Fruit fly (Drosophila melanogaster): ENCODE results near the gene CG3769.
A peak's percentile ranks its signal among the peaks of the same experiment; 100 is the strongest.

The CG3769 gene

DNA sequence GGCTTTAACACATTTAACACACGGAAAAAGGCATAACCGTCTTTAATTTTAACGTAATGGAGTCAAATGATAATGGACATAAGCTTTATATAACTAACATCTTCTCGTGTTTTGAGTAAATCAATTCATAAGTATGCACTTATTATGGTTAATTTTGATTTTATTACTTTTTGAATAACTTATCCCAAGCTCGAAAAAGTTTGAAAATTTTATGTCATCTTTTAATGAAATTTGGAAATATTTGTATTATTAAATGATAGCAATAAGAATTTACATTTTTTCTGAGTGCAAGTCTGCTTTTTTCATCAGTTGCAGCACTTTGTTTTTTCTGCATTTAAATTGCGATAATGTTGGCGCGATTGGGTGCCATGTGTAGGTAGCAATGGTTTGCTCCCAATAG, 12.6 kb downstream of the CG3769 start (continued):
- TF ChIP-seq repo (GFP tag; optimal IDR thresholded peaks at IDR 0.05) (no peak), Dll (GFP tag; IDR thresholded peaks at IDR 0.05; ENCODE audit: partially characterized antibody) (no peak), CG14667 (GFP tag; IDR thresholded peaks at IDR 0.05) (no peak), Opbp (GFP tag; IDR thresholded peaks at IDR 0.05; ENCODE audit: partially characterized antibody) (no peak), CG13287 (GFP tag; IDR thresholded peaks at IDR 0.05; ENCODE audit: partially characterized antibody) (no peak), CG30403 (GFP tag; optimal IDR thresholded peaks at IDR 0.05) (peak; percentile 18), Side (GFP tag; optimal IDR thresholded peaks at IDR 0.05) (no peak), stc (GFP tag; IDR thresholded peaks at IDR 0.05) (no peak), CG3281 (GFP tag; optimal IDR thresholded peaks at IDR 0.05) (no peak), sug (tag; optimal IDR thresholded peaks at IDR 0.05) (no peak), zen2 (GFP tag; IDR thresholded peaks at IDR 0.05; ENCODE audit: partially characterized antibody) (no peak), Kr (GFP tag; optimal IDR thresholded peaks at IDR 0.05) (no peak), tx (GFP tag; optimal IDR thresholded peaks at IDR 0.05) (no peak), caup (GFP tag; optimal IDR thresholded peaks at IDR 0.05; ENCODE audit: severe bottlenecking) (no peak), CG15269 (tag; optimal IDR thresholded peaks at IDR 0.05) (no peak), CG12155 (GFP tag; optimal IDR thresholded peaks at IDR 0.05) (no peak), Adf1 (GFP tag; IDR thresholded peaks at IDR 0.05) (no peak), ham (GFP tag; IDR thresholded peaks at IDR 0.05) (no peak), CG12219 (GFP tag; optimal IDR thresholded peaks at IDR 0.05) (no peak), Dfd (GFP tag; optimal IDR thresholded peaks at IDR 0.05) (no peak), ttk (GFP tag; IDR thresholded peaks at IDR 0.05) (no peak), dmrt99B (tag; optimal IDR thresholded peaks at IDR 0.05) (peak; percentile 29), usp (GFP tag; optimal IDR thresholded peaks at IDR 0.05) (no peak), CG14710 (tag; optimal IDR thresholded peaks at IDR 0.05) (no peak), dan (GFP tag; IDR thresholded peaks at IDR 0.05) (no peak), CG12659 (GFP tag; optimal IDR thresholded peaks at IDR 0.05) (no peak), CG9215 (GFP tag; IDR thresholded peaks at IDR 0.05) (no peak), z (GFP tag; IDR thresholded peaks at IDR 0.05) (no peak), Spps (tag; optimal IDR thresholded peaks at IDR 0.05) (no peak), CG6683 (GFP tag; optimal IDR thresholded peaks at IDR 0.05) (no peak), CG31224 (GFP tag; IDR thresholded peaks at IDR 0.05) (no peak), CG30020 (tag; optimal IDR thresholded peaks at IDR 0.05) (no peak), CG2120 (GFP tag; optimal IDR thresholded peaks at IDR 0.05) (no peak), unpg (GFP tag; optimal IDR thresholded peaks at IDR 0.05) (no peak), crol (GFP tag; IDR thresholded peaks at IDR 0.05) (0 out of 2 replicates have a peak, but pooled peaks have one; percentile 4), CG1602 (GFP tag; optimal IDR thresholded peaks at IDR 0.05) (no peak), Optix (GFP tag; IDR thresholded peaks at IDR 0.05) (no peak), Doc3 (GFP tag; IDR thresholded peaks at IDR 0.05; ENCODE audit: partially characterized antibody) (no peak), tna (GFP tag; IDR thresholded peaks at IDR 0.05; ENCODE audit: partially characterized antibody) (no peak), CG17361 (GFP tag; IDR thresholded peaks at IDR 0.05) (peak; percentile 20; the same call in 1 of the 3 replicates), gfzf (GFP tag; optimal IDR thresholded peaks at IDR 0.05) (no peak), Fer2 (tag; optimal IDR thresholded peaks at IDR 0.05) (no peak), shn (GFP tag; optimal IDR thresholded peaks at IDR 0.05) (no peak), sna (GFP tag; IDR thresholded peaks at IDR 0.05; ENCODE audit: partially characterized antibody) (no peak), Ada2b (GFP tag; IDR thresholded peaks at IDR 0.05) (peak; percentile 6; the same call in 1 of the 2 replicates), Med (GFP tag) (peak; percentile 47), CG6689 (GFP tag; IDR thresholded peaks at IDR 0.05) (no peak), bbx (GFP tag; IDR thresholded peaks at IDR 0.05; ENCODE audit: partially characterized antibody) (no peak), fd102C (GFP tag; optimal IDR thresholded peaks at IDR 0.05) (no peak), CG32767 (GFP tag; IDR thresholded peaks at IDR 0.05) (no peak), danr (GFP tag; IDR thresholded peaks at IDR 0.05) (no peak), CG12104 (GFP tag; optimal IDR thresholded peaks at IDR 0.05) (no peak)
